Worm (Caenorhabditis elegans) whole organism, L3 larva: Measurements from ENCODE around the gene F10C1.9.

Experiments used
- R02D3.7 ChIP-seq: fragments of 150-350 bp; optimal IDR thresholded peaks from 2 replicates; lab custom pipeline; 2014; ENCODE audit warnings: missing biosample characterization, missing genetic modification characterization
- ZK546.5 ChIP-seq: sonication (generic microtip); optimal IDR thresholded peaks from 2 replicates; lab custom pipeline; 2017; ENCODE audit warnings: missing biosample characterization, missing genetic modification characterization
- aly-2 ChIP-seq: fragments of 150-350 bp; optimal IDR thresholded peaks from 2 replicates; lab custom pipeline; 2014; ENCODE audit warnings: missing biosample characterization, missing genetic modification characterization
- ama-1 ChIP-seq: fragments of 150-350 bp; optimal IDR thresholded peaks from 2 replicates; lab custom pipeline; 2018
- ceh-16 ChIP-seq: sonication (generic microtip); optimal IDR thresholded peaks from 2 replicates; lab custom pipeline; 2017; ENCODE audit warnings: missing biosample characterization, missing genetic modification characterization
- ceh-28 ChIP-seq: fragments of 150-350 bp; optimal IDR thresholded peaks from 2 replicates; lab custom pipeline; 2014; ENCODE audit warnings: missing biosample characterization, missing genetic modification reagents, missing genetic modification characterization
- ceh-82 ChIP-seq: fragments of 150-350 bp; optimal IDR thresholded peaks from 2 replicates; lab custom pipeline; 2014; ENCODE audit warnings: missing biosample characterization, missing genetic modification characterization
- ceh-9 ChIP-seq: sonication (generic microtip); optimal IDR thresholded peaks from 2 replicates; lab custom pipeline; 2018; ENCODE audit warnings: missing biosample characterization, missing genetic modification characterization
- daf-12 ChIP-seq: fragments of 150-350 bp; optimal IDR thresholded peaks from 2 replicates; lab custom pipeline; 2014; ENCODE audit warnings: missing biosample characterization, missing genetic modification reagents, missing genetic modification characterization
- egl-27 ChIP-seq: sonication (generic microtip); optimal IDR thresholded peaks from 4 replicates; lab custom pipeline; 2017; ENCODE audit warnings: missing biosample characterization, missing genetic modification reagents, missing genetic modification characterization
- egl-5 ChIP-seq: fragments of 150-350 bp; optimal IDR thresholded peaks from 2 replicates; lab custom pipeline; 2017; ENCODE audit warnings: missing biosample characterization, missing genetic modification reagents, missing genetic modification characterization, inconsistent platforms
- elt-1 ChIP-seq: fragments of 150-350 bp; optimal IDR thresholded peaks from 2 replicates; lab custom pipeline; 2014; ENCODE audit warnings: missing biosample characterization, missing genetic modification characterization
- elt-2 ChIP-seq: sonication (generic microtip); optimal IDR thresholded peaks from 2 replicates; lab custom pipeline; 2016; ENCODE audit warnings: missing genetic modification reagents, mild to moderate bottlenecking, missing genetic modification characterization, missing compliant biosample characterization
- elt-3 ChIP-seq, 3 experiments: fragments of 150-350 bp in 1 of 3; sonication (generic microtip) in 2 of 3; optimal IDR thresholded peaks; 2 replicates in 2 of 3; 4 replicates in 1 of 3; lab custom pipeline; 2014 to 2017; ENCODE audit warnings: missing biosample characterization in 3 of 3, missing genetic modification characterization in 3 of 3
- eor-1 ChIP-seq, 2 experiments: fragments of 150-350 bp; optimal IDR thresholded peaks; 2 replicates each; lab custom pipeline; 2014 to 2018; ENCODE audit warnings: missing biosample characterization in 2 of 2, missing genetic modification characterization in 2 of 2
- fkh-10 ChIP-seq: sonication (generic microtip); optimal IDR thresholded peaks from 2 replicates; lab custom pipeline; 2017; ENCODE audit warnings: missing biosample characterization, missing genetic modification reagents, missing genetic modification characterization
- fos-1 ChIP-seq: fragments of 150-350 bp; optimal IDR thresholded peaks from 2 replicates; lab custom pipeline; 2014; ENCODE audit warnings: missing biosample characterization, missing genetic modification characterization
- hmg-11 ChIP-seq: sonication (generic microtip); optimal IDR thresholded peaks from 2 replicates; lab custom pipeline; 2016; ENCODE audit warnings: missing genetic modification characterization, missing compliant biosample characterization
- jun-1 ChIP-seq: fragments of 150-350 bp; optimal IDR thresholded peaks from 2 replicates; lab custom pipeline; 2014; ENCODE audit warnings: missing biosample characterization, missing genetic modification reagents, missing genetic modification characterization
- lin-39 ChIP-seq: fragments of 150-350 bp; optimal IDR thresholded peaks from 2 replicates; lab custom pipeline; 2018; ENCODE audit warnings: missing biosample characterization, missing genetic modification reagents, missing genetic modification characterization
- lsy-12 ChIP-seq: sonication (generic microtip); optimal IDR thresholded peaks from 2 replicates; lab custom pipeline; 2016; ENCODE audit warnings: mild to moderate bottlenecking, missing genetic modification characterization, missing compliant biosample characterization
- mdl-1 ChIP-seq: fragments of 150-350 bp; optimal IDR thresholded peaks from 2 replicates; lab custom pipeline; 2014; ENCODE audit warnings: missing biosample characterization, missing genetic modification characterization
- mml-1 ChIP-seq: fragments of 150-350 bp; sonication (generic microtip); optimal IDR thresholded peaks from 3 replicates; lab custom pipeline; 2014; ENCODE audit warnings: missing biosample characterization, missing genetic modification characterization
- nfya-1 ChIP-seq: sonication (generic microtip); optimal IDR thresholded peaks from 2 replicates; lab custom pipeline; 2017; ENCODE audit warnings: missing genetic modification characterization, mild to moderate bottlenecking, missing compliant biosample characterization, antibody characterized with exemption, moderate library complexity; ENCODE audit not compliant: insufficient read depth
- nhr-11 ChIP-seq: fragments of 150-350 bp; optimal IDR thresholded peaks from 2 replicates; lab custom pipeline; 2014; ENCODE audit warnings: missing biosample characterization, missing genetic modification characterization
- nhr-12 ChIP-seq: fragments of 150-350 bp; optimal IDR thresholded peaks from 2 replicates; lab custom pipeline; 2014; ENCODE audit warnings: missing biosample characterization, missing genetic modification characterization
- nhr-23 ChIP-seq: fragments of 150-350 bp; optimal IDR thresholded peaks from 2 replicates; lab custom pipeline; 2014; ENCODE audit warnings: missing biosample characterization, missing genetic modification reagents, missing genetic modification characterization
- nhr-237 ChIP-seq: fragments of 150-350 bp; optimal IDR thresholded peaks from 2 replicates; lab custom pipeline; 2014; ENCODE audit warnings: missing biosample characterization, missing genetic modification characterization
- nhr-25 ChIP-seq: sonication (generic microtip); optimal IDR thresholded peaks from 2 replicates; lab custom pipeline; 2017; ENCODE audit warnings: missing biosample characterization, missing genetic modification characterization
- nhr-28 ChIP-seq: fragments of 150-350 bp; optimal IDR thresholded peaks from 2 replicates; lab custom pipeline; 2014; ENCODE audit warnings: missing biosample characterization, missing genetic modification characterization
- nhr-43 ChIP-seq: sonication (generic microtip); optimal IDR thresholded peaks from 2 replicates; lab custom pipeline; 2016; ENCODE audit warnings: mild to moderate bottlenecking, missing genetic modification characterization, missing compliant biosample characterization; ENCODE audit not compliant: poor library complexity, severe bottlenecking
- nhr-67 ChIP-seq: fragments of 150-350 bp; optimal IDR thresholded peaks from 2 replicates; lab custom pipeline; 2014; ENCODE audit warnings: missing biosample characterization, missing genetic modification characterization
- nhr-76 ChIP-seq: fragments of 150-350 bp; sonication (generic microtip); optimal IDR thresholded peaks from 5 replicates; lab custom pipeline; 2014; ENCODE audit warnings: missing biosample characterization, missing genetic modification characterization
- nhr-77 ChIP-seq: fragments of 150-350 bp; optimal IDR thresholded peaks from 2 replicates; lab custom pipeline; 2014; ENCODE audit warnings: missing biosample characterization, missing genetic modification characterization
- pha-4 ChIP-seq: fragments of 150-350 bp; optimal IDR thresholded peaks from 2 replicates; lab custom pipeline; 2014; ENCODE audit warnings: missing biosample characterization, missing genetic modification reagents, missing genetic modification characterization
- pqm-1 ChIP-seq: fragments of 150-350 bp; optimal IDR thresholded peaks from 2 replicates; lab custom pipeline; 2017; ENCODE audit warnings: missing biosample characterization, missing genetic modification characterization, inconsistent platforms
- sea-2 ChIP-seq: fragments of 150-350 bp; sonication (generic microtip); optimal IDR thresholded peaks from 4 replicates; lab custom pipeline; 2014; ENCODE audit warnings: missing biosample characterization, missing genetic modification reagents, missing genetic modification characterization
- skn-1 ChIP-seq: fragments of 150-350 bp; optimal IDR thresholded peaks from 2 replicates; lab custom pipeline; 2014; ENCODE audit warnings: missing biosample characterization, missing genetic modification characterization
- snpc-4 ChIP-seq: fragments of 150-350 bp; optimal IDR thresholded peaks from 2 replicates; lab custom pipeline; 2014; ENCODE audit warnings: missing biosample characterization, missing genetic modification characterization
- tbx-2 ChIP-seq: sonication (generic microtip); optimal IDR thresholded peaks from 2 replicates; lab custom pipeline; 2016; ENCODE audit warnings: mild to moderate bottlenecking, missing genetic modification characterization, missing compliant biosample characterization
- unc-39 ChIP-seq: sonication (generic microtip); optimal IDR thresholded peaks from 4 replicates; lab custom pipeline; 2017; ENCODE audit warnings: missing biosample characterization, missing genetic modification characterization
- unc-62 ChIP-seq: fragments of 150-350 bp; sonication (generic microtip); optimal IDR thresholded peaks from 4 replicates; lab custom pipeline; 2014; ENCODE audit warnings: missing biosample characterization, missing genetic modification reagents, missing genetic modification characterization
- zag-1 ChIP-seq: fragments of 150-350 bp; optimal IDR thresholded peaks from 2 replicates; lab custom pipeline; 2014; ENCODE audit warnings: missing biosample characterization, missing genetic modification characterization
- ztf-11 ChIP-seq: fragments of 150-350 bp; optimal IDR thresholded peaks from 2 replicates; lab custom pipeline; 2014; ENCODE audit warnings: missing biosample characterization, missing genetic modification characterization
- ztf-4 ChIP-seq: fragments of 150-350 bp; optimal IDR thresholded peaks from 2 replicates; lab custom pipeline; 2014; ENCODE audit warnings: missing biosample characterization, missing genetic modification characterization

Gene F10C1.9

ce11 chrII:5749733-5750238 lies 4.7 kb upstream of the F10C1.9 start, which contains the start of gene ifb-2:
TSS of gene ifb-2 (plus strand) at chrII:5750188.
- TF ChIP-seq pqm-1 (tag; lab: Kevin White, UChicago) (peak; percentile 90), nhr-12 (no peak), ceh-9 (tag; lab: Kevin White, UChicago) (no peak), nhr-76 (tag; lab: Kevin White, UChicago) (no peak), elt-2 (peak; percentile 96), hmg-11 (tag; lab: Kevin White, UChicago) (no peak), nhr-237 (tag; lab: Kevin White, UChicago) (no peak), ztf-4 (tag; lab: Kevin White, UChicago) (no peak), tbx-2 (tag; lab: Kevin White, UChicago) (no peak), nhr-77 (no peak)
- TF ChIP-seq, all 47 proteins: peak for 2

- no peak for TF ChIP-seq nhr-12
- TF ChIP-seq pha-4, result peak; percentile 39
- TF ChIP-seq jun-1 (tag; lab: Kevin White, UChicago), result peak; percentile 76
- TF ChIP-seq ztf-11 (tag; lab: Kevin White, UChicago), result no peak
- no peak for TF ChIP-seq ZK546.5 (tag; lab: Kevin White, UChicago)
- no peak for TF ChIP-seq unc-62 (GFP tag; lab: Kevin White, UChicago)
- no peak for TF ChIP-seq R02D3.7 (tag; lab: Kevin White, UChicago)
- peak; percentile 97 for TF ChIP-seq pqm-1 (tag; lab: Kevin White, UChicago)
- no peak for TF ChIP-seq ceh-82 (tag; lab: Kevin White, UChicago)
- TF ChIP-seq aly-2 (tag; lab: Kevin White, UChicago), result no peak
- TF ChIP-seq ama-1 (lab: Kevin White, UChicago), result no peak
- TF ChIP-seq fkh-10 (GFP tag; lab: Kevin White, UChicago), result no peak
- TF ChIP-seq nhr-77, result no peak
- no peak for TF ChIP-seq sea-2 (GFP tag; lab: Kevin White, UChicago)
- no peak for TF ChIP-seq hmg-11 (tag; lab: Kevin White, UChicago)
- no peak for TF ChIP-seq daf-12 (tag; lab: Kevin White, UChicago)
- no peak for TF ChIP-seq nhr-43 (tag; lab: Kevin White, UChicago)
- no peak for TF ChIP-seq nhr-76 (tag; lab: Kevin White, UChicago)
- TF ChIP-seq ceh-28 (tag; lab: Kevin White, UChicago), result no peak
- TF ChIP-seq zag-1 (tag; lab: Kevin White, UChicago), result no peak
- no peak for TF ChIP-seq ceh-16 (tag; lab: Kevin White, UChicago)
- TF ChIP-seq skn-1 (tag; lab: Kevin White, UChicago), result peak; percentile 1
- no peak for TF ChIP-seq ztf-4 (tag; lab: Kevin White, UChicago)
- no peak for TF ChIP-seq snpc-4 (tag; lab: Kevin White, UChicago)
- TF ChIP-seq lsy-12, result no peak
- TF ChIP-seq nhr-11, result no peak
- no peak for TF ChIP-seq mml-1 (tag; lab: Kevin White, UChicago)
- TF ChIP-seq egl-27 (tag; lab: Kevin White, UChicago), result no peak
- TF ChIP-seq nhr-237 (tag; lab: Kevin White, UChicago), result no peak
- no peak for TF ChIP-seq elt-1
- TF ChIP-seq mdl-1 (tag; lab: Kevin White, UChicago), result no peak
- peak; percentile 100 for TF ChIP-seq elt-2
- TF ChIP-seq nfya-1 (tag; lab: Kevin White, UChicago), result no peak
- no peak for TF ChIP-seq nhr-28 (tag; lab: Kevin White, UChicago)
- no peak for TF ChIP-seq nhr-25 (tag; lab: Kevin White, UChicago)
- TF ChIP-seq lin-39 (tag; lab: Kevin White, UChicago), result no peak
- no peak for TF ChIP-seq elt-3 (tag; optimal IDR thresholded peaks at IDR 0.05; lab: Kevin White, UChicago)
- TF ChIP-seq nhr-23 (tag; lab: Kevin White, UChicago), result no peak
- no peak for TF ChIP-seq ceh-9 (tag; lab: Kevin White, UChicago)
- no peak for TF ChIP-seq eor-1 (tag; optimal IDR thresholded peaks at IDR 0.05; lab: Kevin White, UChicago)
- no peak for TF ChIP-seq fos-1 (tag; lab: Kevin White, UChicago)
- no peak for TF ChIP-seq egl-5 (tag; lab: Kevin White, UChicago)
- TF ChIP-seq nhr-67 (tag; lab: Kevin White, UChicago), result no peak
- TF ChIP-seq unc-39 (tag; lab: Kevin White, UChicago), result no peak
- no peak for TF ChIP-seq tbx-2 (tag; lab: Kevin White, UChicago)
These were observed 3.3 kb upstream of the F10C1.9 start for ce11 chrII:5748395-5748794.
